Worm (Caenorhabditis elegans) whole organism, L4 larva: ENCODE results near the gene drap-1.

Experiments
- F10B5.3 ChIP-seq: sonication (generic microtip); optimal IDR thresholded peaks from 2 replicates; lab custom pipeline; 2016; ENCODE audit warnings: mild to moderate bottlenecking, missing genetic modification characterization, missing compliant biosample characterization
- Y48G9A.11 ChIP-seq: fragments of 200-800 bp; sonication (Bioruptor generic); IDR thresholded peaks from 2 replicates; pipeline ENCODE4 v1.3.6; 2022; ENCODE audit warnings: missing genetic modification reagents, missing genetic modification characterization, missing compliant biosample characterization
- Y5F2A.4 ChIP-seq: fragments of 200-800 bp; sonication (Bioruptor generic); optimal IDR thresholded peaks from 2 replicates; lab custom pipeline; 2018; ENCODE audit warnings: mild to moderate bottlenecking, missing genetic modification characterization, missing compliant biosample characterization
- Y75B8A.6 ChIP-seq: fragments of 200-800 bp; sonication (Bioruptor generic); IDR thresholded peaks from 2 replicates; pipeline ENCODE4 v1.3.6; 2022; ENCODE audit warnings: missing genetic modification reagents, missing genetic modification characterization, missing compliant biosample characterization
- ZK337.2 ChIP-seq: fragments of 200-800 bp; sonication (Bioruptor generic); IDR thresholded peaks from 2 replicates; pipeline ENCODE4 v1.3.6; 2022; ENCODE audit warnings: missing genetic modification reagents, missing genetic modification characterization, missing compliant biosample characterization
- ceh-28 ChIP-seq: fragments of 150-350 bp; optimal IDR thresholded peaks from 2 replicates; lab custom pipeline; 2014; ENCODE audit warnings: missing biosample characterization, missing genetic modification reagents, missing genetic modification characterization
- cey-2 ChIP-seq: sonication (generic microtip); optimal IDR thresholded peaks from 3 replicates; lab custom pipeline; 2017; ENCODE audit warnings: missing genetic modification characterization, mild to moderate bottlenecking, missing compliant biosample characterization, antibody characterized with exemption, borderline replicate concordance; ENCODE audit not compliant: insufficient read depth
- daf-16 ChIP-seq, 3 experiments: sonication (generic microtip); optimal IDR thresholded peaks; 2 replicates each; lab custom pipeline; 2016 to 2017; ENCODE audit warnings: missing genetic modification characterization in 3 of 3, missing genetic modification reagents in 3 of 3, mild to moderate bottlenecking in 2 of 3, missing compliant biosample characterization in 2 of 3, missing biosample characterization in 1 of 3, moderate library complexity in 1 of 3
- daf-19 ChIP-seq: fragments of 200-800 bp; sonication (Bioruptor generic); conservative IDR thresholded peaks from 2 replicates; pipeline ENCODE4 v1.3.6; 2022; ENCODE audit warnings: missing genetic modification characterization, missing compliant biosample characterization
- dmd-6 ChIP-seq: fragments of 200-800 bp; sonication (Bioruptor generic); IDR thresholded peaks from 2 replicates; pipeline ENCODE4 v1.3.6; 2022; ENCODE audit warnings: missing genetic modification reagents, missing genetic modification characterization, missing compliant biosample characterization
- dve-1 ChIP-seq: sonication (generic microtip); optimal IDR thresholded peaks from 2 replicates; lab custom pipeline; 2017; ENCODE audit warnings: antibody characterized with exemption, mild to moderate bottlenecking, missing genetic modification characterization, missing compliant biosample characterization; ENCODE audit not compliant: insufficient read depth
- fkh-10 ChIP-seq: fragments of 150-350 bp; optimal IDR thresholded peaks from 2 replicates; lab custom pipeline; 2014; ENCODE audit warnings: missing biosample characterization, missing genetic modification reagents, missing genetic modification characterization
- hlh-11 ChIP-seq: fragments of 200-800 bp; sonication (Bioruptor generic); optimal IDR thresholded peaks from 2 replicates; lab custom pipeline; 2018; ENCODE audit warnings: mild to moderate bottlenecking, missing genetic modification characterization, missing compliant biosample characterization
- hlh-30 ChIP-seq: sonication (generic microtip); optimal IDR thresholded peaks from 2 replicates; lab custom pipeline; 2017; ENCODE audit warnings: antibody characterized with exemption, mild to moderate bottlenecking, missing genetic modification characterization, missing compliant biosample characterization; ENCODE audit not compliant: insufficient read depth
- hmg-1.1 ChIP-seq: fragments of 200-800 bp; sonication (Bioruptor generic); IDR thresholded peaks from 2 replicates; pipeline ENCODE4 v1.3.6; 2022; ENCODE audit warnings: missing genetic modification reagents, missing genetic modification characterization, missing compliant biosample characterization
- lin-1 ChIP-seq: fragments of 200-800 bp; sonication (Bioruptor generic); IDR thresholded peaks from 2 replicates; pipeline ENCODE4 v1.3.6; 2022; ENCODE audit warnings: missing genetic modification reagents, missing genetic modification characterization, missing compliant biosample characterization
- lin-15B ChIP-seq: fragments of 150-350 bp; sonication (generic microtip); optimal IDR thresholded peaks from 3 replicates; lab custom pipeline; 2014; ENCODE audit warnings: missing biosample characterization, missing genetic modification characterization
- lin-38 ChIP-seq: fragments of 200-800 bp; sonication (Bioruptor generic); IDR thresholded peaks from 2 replicates; pipeline ENCODE4 v1.3.6; 2022; ENCODE audit warnings: missing genetic modification reagents, missing genetic modification characterization, missing compliant biosample characterization
- lin-39 ChIP-seq: fragments of 150-350 bp; optimal IDR thresholded peaks from 2 replicates; lab custom pipeline; 2014; ENCODE audit warnings: missing biosample characterization, missing genetic modification reagents, missing genetic modification characterization
- lsy-2 ChIP-seq, 2 experiments: fragments of 150-350 bp in 1 of 2; sonication (generic microtip) in 1 of 2; optimal IDR thresholded peaks; 2 replicates each; lab custom pipeline; 2014 to 2017; ENCODE audit warnings: missing biosample characterization in 2 of 2, missing genetic modification characterization in 2 of 2
- mdl-1 ChIP-seq, 2 experiments: fragments of 150-350 bp in 1 of 2; sonication (generic microtip) in 1 of 2; optimal IDR thresholded peaks; 2 replicates each; lab custom pipeline; 2014 to 2017; ENCODE audit warnings: missing biosample characterization in 2 of 2, missing genetic modification characterization in 2 of 2
- mdt-29 ChIP-seq: fragments of 200-800 bp; sonication (Bioruptor generic); IDR thresholded peaks from 2 replicates; pipeline ENCODE4 v1.3.6; 2022; ENCODE audit warnings: missing genetic modification reagents, missing genetic modification characterization, missing compliant biosample characterization
- nhr-111 ChIP-seq: fragments of 200-800 bp; sonication (Bioruptor generic); optimal IDR thresholded peaks from 2 replicates; lab custom pipeline; 2018; ENCODE audit warnings: mild to moderate bottlenecking, missing genetic modification characterization, missing compliant biosample characterization
- nhr-28 ChIP-seq: fragments of 150-350 bp; optimal IDR thresholded peaks from 2 replicates; lab custom pipeline; 2014; ENCODE audit warnings: missing biosample characterization, missing genetic modification characterization
- nhr-42 ChIP-seq: fragments of 200-800 bp; sonication (Bioruptor generic); IDR thresholded peaks from 2 replicates; pipeline ENCODE4 v1.3.6; 2022; ENCODE audit warnings: missing genetic modification characterization, missing compliant biosample characterization
- nhr-6 ChIP-seq: fragments of 150-350 bp; optimal IDR thresholded peaks from 2 replicates; lab custom pipeline; 2014; ENCODE audit warnings: missing biosample characterization, missing genetic modification characterization
- nhr-76 ChIP-seq: fragments of 150-350 bp; optimal IDR thresholded peaks from 2 replicates; lab custom pipeline; 2014; ENCODE audit warnings: missing biosample characterization, missing genetic modification characterization
- nhr-77 ChIP-seq: fragments of 150-350 bp; optimal IDR thresholded peaks from 2 replicates; lab custom pipeline; 2014; ENCODE audit warnings: missing biosample characterization, missing genetic modification characterization
- pqm-1 ChIP-seq: sonication (generic microtip); optimal IDR thresholded peaks from 2 replicates; lab custom pipeline; 2017; ENCODE audit warnings: missing biosample characterization, missing genetic modification characterization
- rbr-2 ChIP-seq: sonication (generic microtip); optimal IDR thresholded peaks from 2 replicates; lab custom pipeline; 2016; ENCODE audit warnings: missing genotype, missing genetic modification characterization, missing compliant biosample characterization
- snpc-1.2 ChIP-seq: fragments of 200-800 bp; sonication (Bioruptor generic); IDR thresholded peaks from 2 replicates; pipeline ENCODE4 v1.3.6; 2022; ENCODE audit warnings: missing genetic modification reagents, missing genetic modification characterization, missing compliant biosample characterization
- spr-3 ChIP-seq: fragments of 200-800 bp; sonication (Bioruptor generic); optimal IDR thresholded peaks from 2 replicates; lab custom pipeline; 2018; ENCODE audit warnings: mild to moderate bottlenecking, missing genetic modification characterization, missing compliant biosample characterization
- tag-97 ChIP-seq: fragments of 200-800 bp; sonication (Bioruptor generic); IDR thresholded peaks from 2 replicates; pipeline ENCODE4 v1.3.6; 2022; ENCODE audit warnings: missing genetic modification characterization, missing compliant biosample characterization
- unc-62 ChIP-seq, 3 experiments: fragments of 150-350 bp in 1 of 3; sonication (generic microtip); optimal IDR thresholded peaks in 2 of 3; peaks in 1 of 3; 1 replicate in 1 of 3; 2 replicates in 2 of 3; lab custom pipeline; 2014 to 2017; ENCODE audit warnings: missing biosample characterization in 3 of 3, missing genetic modification characterization in 3 of 3, missing genetic modification reagents in 3 of 3, missing genotype in 1 of 3
- vab-7 ChIP-seq: fragments of 200-800 bp; sonication (Bioruptor generic); IDR thresholded peaks from 2 replicates; pipeline ENCODE4 v1.3.6; 2022; ENCODE audit warnings: missing genetic modification reagents, missing genetic modification characterization, missing compliant biosample characterization

The drap-1 gene

DNA sequence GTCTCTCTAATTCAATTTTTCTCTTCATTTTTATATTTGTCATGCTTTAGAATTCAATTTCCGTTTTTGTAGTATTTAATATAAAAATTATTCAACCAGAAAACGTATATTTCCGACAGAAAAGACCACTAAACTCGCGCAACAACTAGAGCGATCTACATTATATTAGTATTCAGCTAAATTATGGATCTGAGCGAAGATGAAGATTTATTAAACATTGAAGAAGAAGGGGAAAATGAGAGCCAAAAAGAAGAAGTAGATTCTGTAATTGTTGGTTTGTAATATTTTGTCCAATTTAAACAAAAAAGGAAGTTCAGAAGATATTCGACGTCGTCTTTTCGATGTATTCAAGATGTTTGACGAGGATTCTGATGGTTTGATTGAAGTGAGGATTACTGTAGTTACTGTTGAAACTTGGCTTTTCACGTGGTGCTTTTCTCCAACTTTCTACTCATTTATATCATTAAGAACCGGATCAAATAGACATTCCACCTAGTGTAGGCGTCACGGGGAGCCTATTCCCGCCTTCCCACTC is 4.1 kb downstream of the drap-1 start, which contains the start of gene cal-7 (continued):
- TF ChIP-seq nhr-77 (tag; lab: Kevin White, UChicago) (peak; percentile 2), Y48G9A.11 (GFP tag; lab: Robert Waterston, UW) (no peak; the same call in 1 of the 2 replicates), nhr-42 (peak; percentile 59; the same call in 1 of the 2 replicates), daf-19 (GFP tag; lab: Robert Waterston, UW) (no peak), hmg-1.1 (GFP tag; lab: Robert Waterston, UW) (peak; percentile 33; the same call in 1 of the 2 replicates), cey-2 (no peak), vab-7 (GFP tag; lab: Robert Waterston, UW) (no peak), dve-1 (tag; lab: Kevin White, UChicago) (peak; percentile 43), spr-3 (GFP tag; lab: Kevin White, UChicago) (peak; percentile 26), Y5F2A.4 (GFP tag; lab: Kevin White, UChicago) (peak; percentile 15), F10B5.3 (tag; lab: Kevin White, UChicago) (no peak), ceh-28 (no peak)

- TF ChIP-seq spr-3 (GFP tag; lab: Kevin White, UChicago), result no peak
- no peak for TF ChIP-seq daf-19 (GFP tag; lab: Robert Waterston, UW)
- TF ChIP-seq mdl-1 (tag; optimal IDR thresholded peaks at IDR 0.05; lab: Kevin White, UChicago), result no peak
- TF ChIP-seq lin-15B (tag; lab: Kevin White, UChicago), result no peak
- no peak for TF ChIP-seq rbr-2 (tag; lab: Kevin White, UChicago)
- peak; percentile 18 for TF ChIP-seq hlh-11 (tag; lab: Kevin White, UChicago)
- no peak for TF ChIP-seq daf-16 (GFP tag; optimal IDR thresholded peaks at IDR 0.05; lab: Kevin White, UChicago)
- TF ChIP-seq daf-16 (tag; optimal IDR thresholded peaks at IDR 0.05; lab: Kevin White, UChicago), result peak; percentile 28
- no peak for TF ChIP-seq Y75B8A.6
- no peak for TF ChIP-seq nhr-6 (tag; lab: Kevin White, UChicago)
- no peak for TF ChIP-seq nhr-111 (GFP tag; lab: Kevin White, UChicago)
- TF ChIP-seq lin-38 (GFP tag; lab: Robert Waterston, UW), result no peak
- TF ChIP-seq nhr-28 (tag; lab: Kevin White, UChicago), result peak; percentile 47
- peak; percentile 59 for TF ChIP-seq pqm-1 (tag; lab: Kevin White, UChicago)
- no peak for TF ChIP-seq lin-39 (tag; lab: Kevin White, UChicago)
- TF ChIP-seq mdt-29 (GFP tag; lab: Robert Waterston, UW), result no peak
- no peak for TF ChIP-seq unc-62 (GFP tag; optimal IDR thresholded peaks at IDR 0.05 in 1 of 2; lab: Kevin White, UChicago)
- no peak for TF ChIP-seq unc-62 (tag; optimal IDR thresholded peaks at IDR 0.05; lab: Kevin White, UChicago)
- TF ChIP-seq lin-1 (GFP tag; lab: Robert Waterston, UW), result no peak
- no peak for TF ChIP-seq lsy-2 (tag; optimal IDR thresholded peaks at IDR 0.05; lab: Kevin White, UChicago)
- no peak for TF ChIP-seq ZK337.2
- peak; percentile 6 for TF ChIP-seq hlh-30 (tag; lab: Kevin White, UChicago)
- no peak for TF ChIP-seq snpc-1.2 (GFP tag; lab: Robert Waterston, UW)
- TF ChIP-seq fkh-10 (GFP tag; lab: Kevin White, UChicago), result no peak
- peak; percentile 43; the same call in 1 of the 2 replicates for TF ChIP-seq dmd-6 (GFP tag; lab: Robert Waterston, UW)
- TF ChIP-seq tag-97, result no peak
Measured at ce11 chrV:9737287-9737686, 7.4 kb downstream of the drap-1 start, which contains the start of gene aqp-4. Gene aqp-4, plus strand, starts transcription at chrV:9737556.

DNA sequence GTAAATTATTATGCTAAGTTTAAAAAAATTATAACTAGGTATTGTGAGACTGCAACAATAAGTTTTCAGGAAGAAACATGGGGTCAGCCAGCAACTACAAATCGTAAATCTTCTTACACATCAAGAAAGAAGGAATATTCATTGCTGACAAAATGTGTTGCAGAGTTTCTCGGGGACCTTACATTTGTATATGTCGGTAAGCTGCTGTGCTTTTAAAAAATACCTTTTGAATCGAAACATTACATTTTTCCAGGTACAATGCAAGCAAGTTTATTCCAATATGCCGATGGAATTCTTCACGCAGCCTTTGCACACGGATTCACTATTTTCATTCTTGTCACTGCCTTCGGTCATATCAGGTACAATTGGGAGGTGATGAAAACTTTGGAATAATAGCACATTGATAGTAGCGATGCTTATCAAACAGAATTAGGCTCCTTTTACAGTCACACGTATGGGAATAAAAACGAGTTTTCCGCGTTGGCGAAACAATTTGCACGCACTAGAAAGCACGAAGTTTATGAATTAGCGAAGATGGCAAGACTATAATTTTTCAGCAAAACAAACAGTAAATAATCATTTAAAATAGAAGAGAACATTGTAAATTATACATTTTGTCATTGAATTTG is 8.3 kb downstream of the drap-1 start:
- peak; percentile 72 for TF ChIP-seq pqm-1 (tag; lab: Kevin White, UChicago)
- no peak for TF ChIP-seq daf-16 (GFP tag; optimal IDR thresholded peaks at IDR 0.05; lab: Kevin White, UChicago)
- peak; percentile 36 for TF ChIP-seq daf-16 (tag; optimal IDR thresholded peaks at IDR 0.05; lab: Kevin White, UChicago)
- TF ChIP-seq nhr-76 (tag; lab: Kevin White, UChicago), result no peak
- peak; percentile 53 for TF ChIP-seq dmd-6 (GFP tag; lab: Robert Waterston, UW)
- peak; percentile 38 for TF ChIP-seq hlh-11 (tag; lab: Kevin White, UChicago)
- TF ChIP-seq unc-62 (GFP tag; optimal IDR thresholded peaks at IDR 0.05 in 1 of 2; lab: Kevin White, UChicago), result peak in 1 of 2 experiments; percentile 52
- no peak for TF ChIP-seq unc-62 (tag; optimal IDR thresholded peaks at IDR 0.05; lab: Kevin White, UChicago)
- TF ChIP-seq cey-2, result no peak
- peak; percentile 32 for TF ChIP-seq nhr-28 (tag; lab: Kevin White, UChicago)
